Worm (Caenorhabditis elegans): ENCODE results near the gene Y39F10C.1.

Y39F10C.1 gene

ce11 chrII:723488-723887 lies 48.1 kb downstream of the Y39F10C.1 start, which contains the start of gene rfip-2:
TSS of gene rfip-2 (plus strand) at chrII:723788.
- TF ChIP-seq Y55F3AM.14 (GFP tag; optimal IDR thresholded peaks at IDR 0.05) (no peak), lin-11 (tag; optimal IDR thresholded peaks at IDR 0.05) (no peak), lsy-2 (tag; optimal IDR thresholded peaks at IDR 0.05) (no peak), elt-3 (tag; optimal IDR thresholded peaks at IDR 0.05) (no peak), elt-1 (tag; optimal IDR thresholded peaks at IDR 0.05) (no peak), alr-1 (tag; optimal IDR thresholded peaks at IDR 0.05) (no peak), ztf-4 (tag; optimal IDR thresholded peaks at IDR 0.05) (no peak)

- TF ChIP-seq sma-9 (GFP tag; optimal IDR thresholded peaks at IDR 0.05) (no peak), sma-9 (tag; optimal IDR thresholded peaks at IDR 0.05) (no peak), lsy-2 (tag; optimal IDR thresholded peaks at IDR 0.05) (no peak), egl-27 (tag; optimal IDR thresholded peaks at IDR 0.05) (no peak), unc-62 (GFP tag; optimal IDR thresholded peaks at IDR 0.05) (no peak), lin-13 (GFP tag; optimal IDR thresholded peaks at IDR 0.05) (no peak), mdl-1 (tag; optimal IDR thresholded peaks at IDR 0.05) (no peak), R02D3.7 (tag; optimal IDR thresholded peaks at IDR 0.05) (no peak), nhr-11 (tag; optimal IDR thresholded peaks at IDR 0.05) (no peak), nhr-23 (tag; optimal IDR thresholded peaks at IDR 0.05) (no peak)
Measured at ce11 chrII:724004-724403, 48.6 kb downstream of the Y39F10C.1 start.

Data from whole organism, L2 larva.